Fruit fly (Drosophila melanogaster) whole organism, embryonic: ENCODE results near the gene Prosbeta2.

Experiments
- Adf1 ChIP-seq: fragments of 200-800 bp; sonication (Bioruptor generic); IDR thresholded peaks from 2 replicates; pipeline ENCODE4 v1.3.6; 2022; ENCODE audit warnings: missing biosample characterization, missing genetic modification characterization
- CG10543 ChIP-seq: fragments of 200-800 bp; sonication (Bioruptor generic); optimal IDR thresholded peaks from 3 replicates; lab custom pipeline; 2017; ENCODE audit warnings: missing biosample characterization, mild to moderate bottlenecking, missing genetic modification characterization, moderate library complexity
- CG10654 ChIP-seq: fragments of 200-800 bp; sonication (Bioruptor generic); optimal IDR thresholded peaks from 2 replicates; lab custom pipeline; 2016; ENCODE audit warnings: missing biosample characterization, missing genetic modification characterization
- CG12299 ChIP-seq: fragments of 200-800 bp; sonication (Bioruptor generic); optimal IDR thresholded peaks from 2 replicates; lab custom pipeline; 2018; ENCODE audit warnings: missing biosample characterization, mild to moderate bottlenecking, missing genetic modification characterization
- CG13624 ChIP-seq: fragments of 200-800 bp; sonication (Bioruptor generic); optimal IDR thresholded peaks from 2 replicates; lab custom pipeline; 2016; ENCODE audit warnings: missing biosample characterization, missing genetic modification characterization
- CG14441 ChIP-seq: fragments of 200-800 bp; sonication (Bioruptor generic); IDR thresholded peaks from 2 replicates; pipeline ENCODE4 v1.3.6; 2022; ENCODE audit warnings: missing biosample characterization, missing genetic modification characterization
- CG15269 ChIP-seq: fragments of 200-800 bp; sonication (Bioruptor generic); optimal IDR thresholded peaks from 2 replicates; lab custom pipeline; 2018; ENCODE audit warnings: missing biosample characterization, mild to moderate bottlenecking, missing genetic modification characterization, moderate library complexity
- CG15514 ChIP-seq: fragments of 200-800 bp; sonication (Bioruptor generic); optimal IDR thresholded peaks from 3 replicates; lab custom pipeline; 2017; ENCODE audit warnings: missing biosample characterization, missing genetic modification characterization, mild to moderate bottlenecking, moderate library complexity, missing genetic modification reagents
- CG1602 ChIP-seq: fragments of 200-800 bp; sonication (Bioruptor generic); optimal IDR thresholded peaks from 3 replicates; lab custom pipeline; 2016; ENCODE audit warnings: missing biosample characterization, missing genetic modification characterization
- CG17361 ChIP-seq: fragments of 200-800 bp; sonication (Bioruptor generic); IDR thresholded peaks from 3 replicates; pipeline ENCODE4 v1.3.6; 2022; ENCODE audit warnings: missing biosample characterization, missing genetic modification characterization
- CG18619 ChIP-seq: fragments of 200-800 bp; sonication (Bioruptor generic); optimal IDR thresholded peaks from 3 replicates; lab custom pipeline; 2017; ENCODE audit warnings: missing biosample characterization, mild to moderate bottlenecking, missing genetic modification characterization
- CG18764 ChIP-seq: fragments of 200-800 bp; sonication (Bioruptor generic); optimal IDR thresholded peaks from 3 replicates; lab custom pipeline; 2016; ENCODE audit warnings: missing biosample characterization, missing genetic modification characterization
- CG2889 ChIP-seq: fragments of 200-800 bp; sonication (Bioruptor generic); IDR thresholded peaks from 3 replicates; pipeline ENCODE4 v1.3.6; 2022; ENCODE audit warnings: missing biosample characterization, missing genetic modification characterization
- CG30403 ChIP-seq: fragments of 200-800 bp; sonication (Bioruptor generic); optimal IDR thresholded peaks from 3 replicates; lab custom pipeline; 2016; ENCODE audit warnings: missing biosample characterization, missing genetic modification characterization
- CG42726 ChIP-seq: fragments of 200-800 bp; sonication (Bioruptor generic); IDR thresholded peaks from 2 replicates; pipeline ENCODE4 v1.3.6; 2022; ENCODE audit warnings: missing biosample characterization, missing genetic modification characterization; ENCODE audit not compliant: partially characterized antibody
- CG4328 ChIP-seq: fragments of 200-800 bp; sonication (Bioruptor generic); optimal IDR thresholded peaks from 3 replicates; lab custom pipeline; 2017; ENCODE audit warnings: missing biosample characterization, missing genetic modification reagents, missing genetic modification characterization
- CG4404 ChIP-seq: fragments of 200-800 bp; sonication (Bioruptor generic); IDR thresholded peaks from 2 replicates; pipeline ENCODE4 v1.3.6; 2022; ENCODE audit warnings: missing biosample characterization, missing genetic modification characterization
- CG4707 ChIP-seq: fragments of 200-800 bp; sonication (Bioruptor generic); optimal IDR thresholded peaks from 2 replicates; lab custom pipeline; 2018; ENCODE audit warnings: missing biosample characterization, mild to moderate bottlenecking, missing genetic modification characterization, moderate library complexity
- CG4820 ChIP-seq: fragments of 200-800 bp; sonication (Bioruptor generic); optimal IDR thresholded peaks from 3 replicates; lab custom pipeline; 2016; ENCODE audit warnings: missing biosample characterization, missing genetic modification characterization
- CG5180 ChIP-seq: fragments of 200-800 bp; sonication (Bioruptor generic); optimal IDR thresholded peaks from 3 replicates; lab custom pipeline; 2017; ENCODE audit warnings: missing biosample characterization, missing genetic modification characterization, mild to moderate bottlenecking, moderate library complexity, missing genetic modification reagents
- CG8388 ChIP-seq: fragments of 200-800 bp; sonication (Bioruptor generic); optimal IDR thresholded peaks from 2 replicates; lab custom pipeline; 2019; ENCODE audit warnings: missing biosample characterization, mild to moderate bottlenecking, missing genetic modification characterization, moderate library complexity
- Camta ChIP-seq: fragments of 200-800 bp; sonication (Bioruptor generic); optimal IDR thresholded peaks from 2 replicates; lab custom pipeline; 2016; ENCODE audit warnings: missing biosample characterization, missing genetic modification characterization
- CoRest ChIP-seq: fragments of 200-800 bp; sonication (Bioruptor generic); optimal IDR thresholded peaks from 3 replicates; lab custom pipeline; 2018; ENCODE audit warnings: missing biosample characterization, mild to moderate bottlenecking, missing genetic modification characterization, moderate library complexity
- E2f2 ChIP-seq: fragments of 200-800 bp; sonication (Bioruptor generic); IDR thresholded peaks from 2 replicates; pipeline ENCODE4 v1.3.6; 2022; ENCODE audit warnings: missing biosample characterization, missing genetic modification characterization
- Elba2 ChIP-seq: fragments of 200-800 bp; sonication (Bioruptor generic); optimal IDR thresholded peaks from 3 replicates; lab custom pipeline; 2016; ENCODE audit warnings: missing biosample characterization, missing genetic modification characterization
- GATAe ChIP-seq: fragments of 200-800 bp; sonication (Bioruptor generic); conservative IDR thresholded peaks from 2 replicates; pipeline ENCODE4 v1.3.6; 2022; ENCODE audit warnings: missing biosample characterization, missing genetic modification characterization
- PHDP ChIP-seq: fragments of 200-800 bp; sonication (Bioruptor generic); optimal IDR thresholded peaks from 3 replicates; lab custom pipeline; 2018; ENCODE audit warnings: missing biosample characterization, mild to moderate bottlenecking, missing genetic modification characterization, moderate library complexity
- ab ChIP-seq: fragments of 200-800 bp; sonication (Bioruptor generic); optimal IDR thresholded peaks from 2 replicates; lab custom pipeline; 2016; ENCODE audit warnings: missing biosample characterization, missing genetic modification characterization
- btn ChIP-seq: fragments of 200-800 bp; sonication (Bioruptor generic); optimal IDR thresholded peaks from 2 replicates; lab custom pipeline; 2016; ENCODE audit warnings: missing biosample characterization, missing genetic modification characterization
- cad ChIP-seq: fragments of >200 bp; optimal IDR thresholded peaks from 2 replicates; lab custom pipeline; 2017; ENCODE audit warnings: missing biosample characterization, missing genetic modification characterization
- crol ChIP-seq: fragments of 200-800 bp; sonication (Bioruptor generic); IDR thresholded peaks from 2 replicates; pipeline ENCODE4 v1.3.6; 2022; ENCODE audit warnings: missing biosample characterization, missing genetic modification characterization
- ewg ChIP-seq: fragments of 200-800 bp; sonication (Bioruptor generic); optimal IDR thresholded peaks from 3 replicates; lab custom pipeline; 2017; ENCODE audit warnings: mild to moderate bottlenecking, missing biosample characterization, missing genetic modification reagents, missing genetic modification characterization
- fd3F ChIP-seq: fragments of 200-800 bp; sonication (Bioruptor generic); optimal IDR thresholded peaks from 2 replicates; lab custom pipeline; 2018; ENCODE audit warnings: missing biosample characterization, mild to moderate bottlenecking, missing genetic modification characterization, moderate library complexity
- grau ChIP-seq: fragments of 200-800 bp; optimal IDR thresholded peaks from 3 replicates; lab custom pipeline; 2019; ENCODE audit warnings: missing biosample characterization, mild to moderate bottlenecking, missing genetic modification characterization, moderate library complexity
- ken ChIP-seq: fragments of 200-800 bp; sonication (Bioruptor generic); IDR thresholded peaks from 3 replicates; pipeline ENCODE4 v1.3.6; 2022; ENCODE audit warnings: missing biosample characterization, missing genetic modification characterization
- lmd ChIP-seq: fragments of 200-800 bp; sonication (Bioruptor generic); IDR thresholded peaks from 2 replicates; pipeline ENCODE4 v1.3.6; 2022; ENCODE audit warnings: missing biosample characterization, missing genetic modification characterization
- org-1 ChIP-seq: fragments of 200-800 bp; sonication (Bioruptor generic); optimal IDR thresholded peaks from 2 replicates; lab custom pipeline; 2017; ENCODE audit warnings: missing biosample characterization, missing genetic modification characterization
- pros ChIP-seq: fragments of 200-800 bp; sonication (Bioruptor generic); optimal IDR thresholded peaks from 3 replicates; lab custom pipeline; 2019; ENCODE audit warnings: missing biosample characterization, mild to moderate bottlenecking, missing genetic modification characterization, moderate library complexity
- row ChIP-seq: fragments of 200-800 bp; sonication (Bioruptor generic); IDR thresholded peaks from 3 replicates; pipeline ENCODE4 v1.3.6; 2022; ENCODE audit warnings: missing biosample characterization, missing genetic modification characterization
- sc ChIP-seq, 3 experiments: fragments of >200 bp in 2 of 3; fragments of 200-800 bp in 1 of 3; sonication (Bioruptor generic) in 1 of 3; optimal IDR thresholded peaks; 2 replicates in 2 of 3; 3 replicates in 1 of 3; lab custom pipeline; 2017; ENCODE audit warnings: mild to moderate bottlenecking in 1 of 3, missing biosample characterization in 1 of 3, missing genetic modification characterization in 1 of 3, missing genetic modification reagents in 1 of 3
- sd ChIP-seq: fragments of 200-800 bp; sonication (Bioruptor generic); optimal IDR thresholded peaks from 3 replicates; lab custom pipeline; 2018; ENCODE audit warnings: missing biosample characterization, mild to moderate bottlenecking, missing genetic modification characterization, moderate library complexity
- ttk ChIP-seq: fragments of 200-800 bp; sonication (Bioruptor generic); IDR thresholded peaks from 2 replicates; pipeline ENCODE4 v2.1.2; 2022; ENCODE audit warnings: missing biosample characterization, missing genetic modification characterization
- tup ChIP-seq: fragments of 200-800 bp; sonication (Bioruptor generic); optimal IDR thresholded peaks from 2 replicates; lab custom pipeline; 2016; ENCODE audit warnings: missing biosample characterization, mild to moderate bottlenecking, missing genetic modification characterization, moderate library complexity
- vvl ChIP-seq: fragments of 200-800 bp; sonication (Bioruptor generic); IDR thresholded peaks from 2 replicates; pipeline ENCODE4 v1.3.6; 2022; ENCODE audit warnings: missing biosample characterization, missing genetic modification characterization
- wdn ChIP-seq: fragments of 200-800 bp; sonication (Bioruptor generic); IDR thresholded peaks from 2 replicates; pipeline ENCODE4 v1.3.6; 2022; ENCODE audit warnings: missing biosample characterization, missing genetic modification characterization
- zen ChIP-seq: fragments of 200-800 bp; sonication (Bioruptor generic); optimal IDR thresholded peaks from 3 replicates; lab custom pipeline; 2018; ENCODE audit warnings: missing biosample characterization, mild to moderate bottlenecking, missing genetic modification characterization, moderate library complexity
- zfh1 ChIP-seq: fragments of 200-800 bp; sonication (Bioruptor generic); IDR thresholded peaks from 3 replicates; pipeline ENCODE4 v1.3.6; 2022; ENCODE audit warnings: missing biosample characterization, missing genetic modification characterization

Gene Prosbeta2

dm6 chr3L:14977536-14978495, 21.9 kb upstream of the Prosbeta2 start (continued):
- TF ChIP-seq sd (tag; lab: Kevin White, UChicago) = no peak
- peak; percentile 22 for TF ChIP-seq CG4820 (GFP tag; lab: Kevin White, UChicago)
- TF ChIP-seq ewg (GFP tag; lab: Kevin White, UChicago) = peak; percentile 24
- TF ChIP-seq tup = no peak
- TF ChIP-seq CoRest = peak; percentile 71
- TF ChIP-seq CG15269 (tag; lab: Kevin White, UChicago) = peak; percentile 18
- no peak for TF ChIP-seq CG2889 (GFP tag; lab: Robert Waterston, UW)
- TF ChIP-seq org-1 = peak; percentile 11
- peak; percentile 95 for TF ChIP-seq Adf1 (GFP tag; lab: Robert Waterston, UW)
- TF ChIP-seq CG4404 (GFP tag; lab: Robert Waterston, UW) = 0 out of 2 replicates have a peak, but pooled peaks have one; percentile 29
- TF ChIP-seq Elba2 (GFP tag; lab: Kevin White, UChicago) = no peak
- TF ChIP-seq btn (GFP tag; lab: Kevin White, UChicago) = no peak
- TF ChIP-seq E2f2 (GFP tag; lab: Robert Waterston, UW) = 0 out of 2 replicates have a peak, but pooled peaks have one; percentile 29
- peak; percentile 45 for TF ChIP-seq grau (tag; lab: Kevin White, UChicago)
- TF ChIP-seq ttk (GFP tag; lab: Robert Waterston, UW) = peak; percentile 21; the same call in 1 of the 2 replicates
- no peak for TF ChIP-seq CG4328 (GFP tag; lab: Kevin White, UChicago)
- TF ChIP-seq pros = peak; percentile 83
- TF ChIP-seq CG14441 (GFP tag; lab: Robert Waterston, UW) = peak; percentile 12; the same call in 1 of the 2 replicates
- peak; percentile 91 for TF ChIP-seq CG17361
- peak; percentile 53 for TF ChIP-seq CG18619 (GFP tag; lab: Kevin White, UChicago)
- TF ChIP-seq zfh1 (GFP tag; lab: Robert Waterston, UW) = peak; percentile 70
- TF ChIP-seq GATAe (GFP tag; lab: Robert Waterston, UW) = peak; percentile 83
- TF ChIP-seq CG1602 (GFP tag; lab: Kevin White, UChicago) = peak; percentile 61
- TF ChIP-seq ken (GFP tag; lab: Robert Waterston, UW) = peak; percentile 44; the same call in 1 of the 3 replicates
- TF ChIP-seq CG10543 = peak; percentile 81
- TF ChIP-seq row (GFP tag; lab: Robert Waterston, UW) = peak; percentile 58; the same call in 2 of the 3 replicates
- no peak for TF ChIP-seq CG15514 (GFP tag; lab: Kevin White, UChicago)
- no peak for TF ChIP-seq CG13624
- TF ChIP-seq Camta (GFP tag; lab: Kevin White, UChicago) = no peak
- TF ChIP-seq CG5180 (GFP tag; lab: Kevin White, UChicago) = peak; percentile 10
- peak; percentile 49; the same call in 1 of the 2 replicates for TF ChIP-seq lmd (GFP tag; lab: Robert Waterston, UW)
- peak; percentile 58 for TF ChIP-seq vvl (GFP tag; lab: Robert Waterston, UW)
- TF ChIP-seq CG10654 = peak; percentile 11
- TF ChIP-seq CG18764 = no peak
- peak; percentile 60 for TF ChIP-seq CG30403 (GFP tag; lab: Kevin White, UChicago)
- TF ChIP-seq PHDP (tag; lab: Kevin White, UChicago) = no peak
- peak; percentile 15 for TF ChIP-seq CG4707 (GFP tag; lab: Kevin White, UChicago)
- TF ChIP-seq fd3F (GFP tag; lab: Kevin White, UChicago) = no peak
- TF ChIP-seq CG42726 = peak; percentile 37; the same call in 1 of the 2 replicates
- TF ChIP-seq CG8388 (GFP tag; lab: Kevin White, UChicago) = peak; percentile 17
- no peak for TF ChIP-seq CG12299
- TF ChIP-seq crol (GFP tag; lab: Robert Waterston, UW) = peak; percentile 89
- TF ChIP-seq sc (optimal IDR thresholded peaks at IDR 0.05; lab: Kevin White, UChicago) = no peak
- TF ChIP-seq sc (GFP tag; optimal IDR thresholded peaks at IDR 0.05; lab: Kevin White, UChicago) = no peak
- TF ChIP-seq zen = peak; percentile 41
- TF ChIP-seq cad = peak; percentile 64
- no peak for TF ChIP-seq ab (GFP tag; lab: Kevin White, UChicago)
- TF ChIP-seq wdn (GFP tag; lab: Robert Waterston, UW) = 0 out of 2 replicates have a peak, but pooled peaks have one; percentile 15
